Worm (Caenorhabditis elegans): ENCODE results near the gene K02A6.1.

Gene K02A6.1

DNA sequence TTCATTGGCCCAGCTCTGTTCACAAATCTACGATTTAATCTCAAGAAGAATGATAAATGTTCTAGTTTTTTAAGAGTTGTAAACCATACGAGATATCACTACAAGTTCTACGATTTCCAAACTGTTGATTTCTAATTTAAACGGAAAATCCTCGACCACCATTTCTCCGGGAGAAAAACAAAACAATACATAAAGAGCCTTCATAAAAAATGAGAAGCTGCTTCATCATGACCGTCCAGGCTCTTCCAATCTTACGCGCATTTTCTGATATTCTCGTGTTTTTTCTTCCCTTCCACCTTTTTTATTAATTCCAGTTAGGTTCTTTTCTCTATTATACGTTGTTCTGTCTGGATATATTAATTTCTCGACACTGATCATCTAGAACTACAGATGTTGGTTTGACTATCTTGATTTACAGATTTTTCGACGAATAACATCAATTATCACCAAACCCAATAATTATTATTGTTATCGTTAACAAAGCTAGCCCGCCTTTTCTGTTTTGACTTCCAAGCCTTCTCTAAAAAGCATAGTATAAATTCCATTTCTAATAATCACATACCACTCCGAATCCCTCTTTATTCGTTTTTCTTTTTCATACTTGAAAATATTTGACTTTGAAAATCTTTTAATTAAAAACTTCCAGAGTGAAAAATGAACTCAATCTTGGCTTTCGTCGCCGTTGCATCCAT, 5.0 kb upstream of the K02A6.1 start, which contains the start of gene C47D2.1:
Gene C47D2.1, plus strand, starts transcription at position 642 of the 692 bp plus-strand sequence.
- TF ChIP-seq tbx-2 (tag; optimal IDR thresholded peaks at IDR 0.05), result no peak
- TF ChIP-seq eor-1 (tag; optimal IDR thresholded peaks at IDR 0.05), result no peak
- TF ChIP-seq ztf-4 (tag; optimal IDR thresholded peaks at IDR 0.05), result no peak
- TF ChIP-seq nhr-43 (tag; optimal IDR thresholded peaks at IDR 0.05; ENCODE audit: poor library complexity, severe bottlenecking), result no peak
- no peak for TF ChIP-seq unc-62 (GFP tag; optimal IDR thresholded peaks at IDR 0.05)
- TF ChIP-seq nhr-67 (tag; optimal IDR thresholded peaks at IDR 0.05), result no peak
- no peak for TF ChIP-seq fkh-2 (tag; optimal IDR thresholded peaks at IDR 0.05)
- no peak for TF ChIP-seq mdl-1 (tag; optimal IDR thresholded peaks at IDR 0.05)
- no peak for TF ChIP-seq elt-3 (tag; optimal IDR thresholded peaks at IDR 0.05)
- TF ChIP-seq nhr-237 (tag; optimal IDR thresholded peaks at IDR 0.05), result no peak
- no peak for TF ChIP-seq nhr-25 (tag; optimal IDR thresholded peaks at IDR 0.05)

DNA sequence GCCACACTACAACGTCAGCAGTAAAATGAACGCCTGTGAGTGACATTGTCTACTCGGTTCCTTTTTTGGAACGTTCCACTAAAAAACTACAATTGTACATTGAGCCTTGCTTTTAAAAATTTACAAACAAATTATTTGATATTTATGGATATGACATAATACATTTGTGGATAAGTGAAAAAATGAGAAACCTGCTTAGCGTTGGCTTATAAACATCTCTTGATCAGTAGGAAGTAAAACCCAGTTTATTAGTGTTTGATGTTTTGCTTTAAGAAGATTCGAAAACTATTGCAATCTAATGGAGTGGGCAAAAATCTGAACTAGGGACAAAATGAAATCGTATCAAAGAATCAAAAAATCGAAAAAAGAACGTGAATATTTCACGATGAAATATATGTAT, 2.6 kb upstream of the K02A6.1 start:
- TF ChIP-seq hmg-11 (tag; optimal IDR thresholded peaks at IDR 0.05) (no peak), ztf-11 (tag; optimal IDR thresholded peaks at IDR 0.05) (no peak), nhr-76 (tag; optimal IDR thresholded peaks at IDR 0.05) (no peak)

DNA sequence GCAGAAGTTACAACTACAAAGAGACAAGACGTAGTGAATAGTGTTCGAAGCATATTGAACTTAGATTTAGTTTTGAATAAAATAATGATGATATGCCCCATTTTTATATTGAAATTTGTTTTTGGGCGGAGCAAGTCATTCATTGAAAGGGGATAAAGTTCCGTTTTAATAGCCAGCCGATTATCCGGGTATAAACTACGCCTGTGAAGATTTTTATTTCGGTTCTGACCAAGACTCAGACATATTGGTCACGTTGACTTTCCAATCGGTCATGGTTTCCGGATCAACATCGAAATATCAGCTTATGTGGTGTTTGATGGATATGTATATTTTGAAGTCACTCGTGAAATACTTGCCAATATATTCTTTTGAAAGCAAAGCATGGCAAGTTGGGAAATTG, 875 bp upstream of the K02A6.1 start, which contains the start of gene K02A6.4:
Gene K02A6.4, minus strand, starts transcription at position 101 of the 400 bp plus-strand sequence.
- no peak for TF ChIP-seq ZK546.5 (tag; optimal IDR thresholded peaks at IDR 0.05)
- TF ChIP-seq unc-62 (GFP tag; optimal IDR thresholded peaks at IDR 0.05), result no peak
- no peak for TF ChIP-seq ceh-82 (tag; optimal IDR thresholded peaks at IDR 0.05)
- no peak for TF ChIP-seq fos-1 (tag; optimal IDR thresholded peaks at IDR 0.05)
- TF ChIP-seq jun-1 (tag; optimal IDR thresholded peaks at IDR 0.05), result no peak
- TF ChIP-seq nhr-11 (tag; optimal IDR thresholded peaks at IDR 0.05), result no peak
- no peak for TF ChIP-seq ceh-28 (tag; optimal IDR thresholded peaks at IDR 0.05)
- TF ChIP-seq elt-3 (tag; optimal IDR thresholded peaks at IDR 0.05), result no peak
- TF ChIP-seq zag-1 (tag; optimal IDR thresholded peaks at IDR 0.05), result no peak
- TF ChIP-seq nhr-23 (tag; optimal IDR thresholded peaks at IDR 0.05), result no peak
- no peak for TF ChIP-seq nhr-12 (tag; optimal IDR thresholded peaks at IDR 0.05)
- no peak for TF ChIP-seq fkh-2 (tag; optimal IDR thresholded peaks at IDR 0.05)
- no peak for TF ChIP-seq ztf-4 (tag; optimal IDR thresholded peaks at IDR 0.05)
- TF ChIP-seq mdl-1 (tag; optimal IDR thresholded peaks at IDR 0.05), result no peak
- no peak for TF ChIP-seq snpc-4 (tag; optimal IDR thresholded peaks at IDR 0.05)
- no peak for TF ChIP-seq elt-2 (tag; optimal IDR thresholded peaks at IDR 0.05)
- no peak for TF ChIP-seq nhr-28 (tag; optimal IDR thresholded peaks at IDR 0.05)
- TF ChIP-seq elt-1 (tag; optimal IDR thresholded peaks at IDR 0.05), result no peak

DNA sequence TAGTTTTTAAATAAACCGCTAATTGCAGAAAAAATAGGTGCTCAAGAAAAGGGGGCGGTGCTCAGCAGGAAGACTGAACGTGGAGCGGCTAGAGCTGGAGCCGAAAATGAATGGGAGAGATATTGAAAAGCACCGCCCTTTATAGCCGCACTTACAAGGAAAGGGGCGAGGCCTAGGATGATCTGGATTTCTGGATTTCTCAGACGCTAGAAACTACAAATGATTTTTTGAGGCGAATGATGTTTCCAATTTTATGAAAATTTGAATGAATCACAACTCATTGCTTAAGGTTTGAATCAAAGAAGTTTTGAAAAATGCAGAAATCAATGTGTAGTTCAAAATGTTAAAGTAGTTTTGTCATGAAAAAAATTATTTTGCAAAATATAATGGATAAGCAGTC, 5.4 kb downstream of the K02A6.1 start, which contains the start of gene K02A6.2:
Gene K02A6.2, minus strand, starts transcription at position 101 of the 400 bp plus-strand sequence.
- TF ChIP-seq skn-1 (tag; optimal IDR thresholded peaks at IDR 0.05) (no peak), lsy-12 (tag; optimal IDR thresholded peaks at IDR 0.05) (no peak), R02D3.7 (tag; optimal IDR thresholded peaks at IDR 0.05) (no peak), lin-15B (tag; optimal IDR thresholded peaks at IDR 0.05) (no peak), daf-12 (tag; optimal IDR thresholded peaks at IDR 0.05) (no peak), mml-1 (tag; optimal IDR thresholded peaks at IDR 0.05) (no peak), pha-4 (tag; optimal IDR thresholded peaks at IDR 0.05) (no peak), jun-1 (tag; optimal IDR thresholded peaks at IDR 0.05) (no peak), fos-1 (tag; optimal IDR thresholded peaks at IDR 0.05) (no peak), unc-62 (GFP tag; optimal IDR thresholded peaks at IDR 0.05) (no peak), elt-3 (tag; optimal IDR thresholded peaks at IDR 0.05) (no peak), egl-5 (tag; optimal IDR thresholded peaks at IDR 0.05) (no peak), ama-1 (optimal IDR thresholded peaks at IDR 0.05) (no peak), snpc-4 (tag; optimal IDR thresholded peaks at IDR 0.05) (no peak), egl-27 (tag; optimal IDR thresholded peaks at IDR 0.05) (no peak), elt-1 (tag; optimal IDR thresholded peaks at IDR 0.05) (no peak)

All from whole organism, L3 larva.